Worm (Caenorhabditis elegans) whole organism, L3 larva: Measurements from ENCODE around the gene T25B2.1.
A peak's percentile ranks its signal among the peaks of the same experiment; 100 is the strongest.

Experiments used
- R02D3.7 ChIP-seq: fragments of 150-350 bp; optimal IDR thresholded peaks from 2 replicates; lab custom pipeline; 2014; ENCODE audit warnings: missing biosample characterization, missing genetic modification characterization
- ZK546.5 ChIP-seq: sonication (generic microtip); optimal IDR thresholded peaks from 2 replicates; lab custom pipeline; 2017; ENCODE audit warnings: missing biosample characterization, missing genetic modification characterization
- aly-2 ChIP-seq: fragments of 150-350 bp; optimal IDR thresholded peaks from 2 replicates; lab custom pipeline; 2014; ENCODE audit warnings: missing biosample characterization, missing genetic modification characterization
- ama-1 ChIP-seq: fragments of 150-350 bp; optimal IDR thresholded peaks from 2 replicates; lab custom pipeline; 2018
- ceh-16 ChIP-seq: sonication (generic microtip); optimal IDR thresholded peaks from 2 replicates; lab custom pipeline; 2017; ENCODE audit warnings: missing biosample characterization, missing genetic modification characterization
- ceh-28 ChIP-seq: fragments of 150-350 bp; optimal IDR thresholded peaks from 2 replicates; lab custom pipeline; 2014; ENCODE audit warnings: missing biosample characterization, missing genetic modification reagents, missing genetic modification characterization
- ceh-82 ChIP-seq: fragments of 150-350 bp; optimal IDR thresholded peaks from 2 replicates; lab custom pipeline; 2014; ENCODE audit warnings: missing biosample characterization, missing genetic modification characterization
- ceh-9 ChIP-seq: sonication (generic microtip); optimal IDR thresholded peaks from 2 replicates; lab custom pipeline; 2018; ENCODE audit warnings: missing biosample characterization, missing genetic modification characterization
- daf-12 ChIP-seq: fragments of 150-350 bp; optimal IDR thresholded peaks from 2 replicates; lab custom pipeline; 2014; ENCODE audit warnings: missing biosample characterization, missing genetic modification reagents, missing genetic modification characterization
- egl-5 ChIP-seq: fragments of 150-350 bp; optimal IDR thresholded peaks from 2 replicates; lab custom pipeline; 2017; ENCODE audit warnings: missing biosample characterization, missing genetic modification reagents, missing genetic modification characterization, inconsistent platforms
- elt-1 ChIP-seq: fragments of 150-350 bp; optimal IDR thresholded peaks from 2 replicates; lab custom pipeline; 2014; ENCODE audit warnings: missing biosample characterization, missing genetic modification characterization
- elt-3 ChIP-seq, 3 experiments: fragments of 150-350 bp in 1 of 3; sonication (generic microtip) in 2 of 3; optimal IDR thresholded peaks; 2 replicates in 2 of 3; 4 replicates in 1 of 3; lab custom pipeline; 2014 to 2017; ENCODE audit warnings: missing biosample characterization in 3 of 3, missing genetic modification characterization in 3 of 3
- eor-1 ChIP-seq, 2 experiments: fragments of 150-350 bp; optimal IDR thresholded peaks; 2 replicates each; lab custom pipeline; 2014 to 2018; ENCODE audit warnings: missing biosample characterization in 2 of 2, missing genetic modification characterization in 2 of 2
- fkh-10 ChIP-seq: sonication (generic microtip); optimal IDR thresholded peaks from 2 replicates; lab custom pipeline; 2017; ENCODE audit warnings: missing biosample characterization, missing genetic modification reagents, missing genetic modification characterization
- fkh-2 ChIP-seq: fragments of 150-350 bp; optimal IDR thresholded peaks from 2 replicates; lab custom pipeline; 2014; ENCODE audit warnings: missing biosample characterization, missing genetic modification reagents, missing genetic modification characterization
- fos-1 ChIP-seq: fragments of 150-350 bp; optimal IDR thresholded peaks from 2 replicates; lab custom pipeline; 2014; ENCODE audit warnings: missing biosample characterization, missing genetic modification characterization
- hmg-11 ChIP-seq: sonication (generic microtip); optimal IDR thresholded peaks from 2 replicates; lab custom pipeline; 2016; ENCODE audit warnings: missing genetic modification characterization, missing compliant biosample characterization
- jun-1 ChIP-seq: fragments of 150-350 bp; optimal IDR thresholded peaks from 2 replicates; lab custom pipeline; 2014; ENCODE audit warnings: missing biosample characterization, missing genetic modification reagents, missing genetic modification characterization
- lin-15B ChIP-seq: fragments of 150-350 bp; optimal IDR thresholded peaks from 2 replicates; lab custom pipeline; 2014; ENCODE audit warnings: missing biosample characterization, missing genetic modification characterization
- lin-39 ChIP-seq: fragments of 150-350 bp; optimal IDR thresholded peaks from 2 replicates; lab custom pipeline; 2018; ENCODE audit warnings: missing biosample characterization, missing genetic modification reagents, missing genetic modification characterization
- lsy-12 ChIP-seq: sonication (generic microtip); optimal IDR thresholded peaks from 2 replicates; lab custom pipeline; 2016; ENCODE audit warnings: mild to moderate bottlenecking, missing genetic modification characterization, missing compliant biosample characterization
- mdl-1 ChIP-seq: fragments of 150-350 bp; optimal IDR thresholded peaks from 2 replicates; lab custom pipeline; 2014; ENCODE audit warnings: missing biosample characterization, missing genetic modification characterization
- mml-1 ChIP-seq: fragments of 150-350 bp; sonication (generic microtip); optimal IDR thresholded peaks from 3 replicates; lab custom pipeline; 2014; ENCODE audit warnings: missing biosample characterization, missing genetic modification characterization
- nfya-1 ChIP-seq: sonication (generic microtip); optimal IDR thresholded peaks from 2 replicates; lab custom pipeline; 2017; ENCODE audit warnings: missing genetic modification characterization, mild to moderate bottlenecking, missing compliant biosample characterization, antibody characterized with exemption, moderate library complexity; ENCODE audit not compliant: insufficient read depth
- nhr-11 ChIP-seq: fragments of 150-350 bp; optimal IDR thresholded peaks from 2 replicates; lab custom pipeline; 2014; ENCODE audit warnings: missing biosample characterization, missing genetic modification characterization
- nhr-12 ChIP-seq: fragments of 150-350 bp; optimal IDR thresholded peaks from 2 replicates; lab custom pipeline; 2014; ENCODE audit warnings: missing biosample characterization, missing genetic modification characterization
- nhr-23 ChIP-seq: fragments of 150-350 bp; optimal IDR thresholded peaks from 2 replicates; lab custom pipeline; 2014; ENCODE audit warnings: missing biosample characterization, missing genetic modification reagents, missing genetic modification characterization
- nhr-237 ChIP-seq: fragments of 150-350 bp; optimal IDR thresholded peaks from 2 replicates; lab custom pipeline; 2014; ENCODE audit warnings: missing biosample characterization, missing genetic modification characterization
- nhr-25 ChIP-seq: sonication (generic microtip); optimal IDR thresholded peaks from 2 replicates; lab custom pipeline; 2017; ENCODE audit warnings: missing biosample characterization, missing genetic modification characterization
- nhr-43 ChIP-seq: sonication (generic microtip); optimal IDR thresholded peaks from 2 replicates; lab custom pipeline; 2016; ENCODE audit warnings: mild to moderate bottlenecking, missing genetic modification characterization, missing compliant biosample characterization; ENCODE audit not compliant: poor library complexity, severe bottlenecking
- nhr-67 ChIP-seq: fragments of 150-350 bp; optimal IDR thresholded peaks from 2 replicates; lab custom pipeline; 2014; ENCODE audit warnings: missing biosample characterization, missing genetic modification characterization
- nhr-77 ChIP-seq: fragments of 150-350 bp; optimal IDR thresholded peaks from 2 replicates; lab custom pipeline; 2014; ENCODE audit warnings: missing biosample characterization, missing genetic modification characterization
- pha-4 ChIP-seq: fragments of 150-350 bp; optimal IDR thresholded peaks from 2 replicates; lab custom pipeline; 2014; ENCODE audit warnings: missing biosample characterization, missing genetic modification reagents, missing genetic modification characterization
- pqm-1 ChIP-seq: fragments of 150-350 bp; optimal IDR thresholded peaks from 2 replicates; lab custom pipeline; 2017; ENCODE audit warnings: missing biosample characterization, missing genetic modification characterization, inconsistent platforms
- sea-2 ChIP-seq: fragments of 150-350 bp; sonication (generic microtip); optimal IDR thresholded peaks from 4 replicates; lab custom pipeline; 2014; ENCODE audit warnings: missing biosample characterization, missing genetic modification reagents, missing genetic modification characterization
- skn-1 ChIP-seq: fragments of 150-350 bp; optimal IDR thresholded peaks from 2 replicates; lab custom pipeline; 2014; ENCODE audit warnings: missing biosample characterization, missing genetic modification characterization
- snpc-4 ChIP-seq: fragments of 150-350 bp; optimal IDR thresholded peaks from 2 replicates; lab custom pipeline; 2014; ENCODE audit warnings: missing biosample characterization, missing genetic modification characterization
- tbx-2 ChIP-seq: sonication (generic microtip); optimal IDR thresholded peaks from 2 replicates; lab custom pipeline; 2016; ENCODE audit warnings: mild to moderate bottlenecking, missing genetic modification characterization, missing compliant biosample characterization
- unc-39 ChIP-seq: sonication (generic microtip); optimal IDR thresholded peaks from 4 replicates; lab custom pipeline; 2017; ENCODE audit warnings: missing biosample characterization, missing genetic modification characterization
- unc-62 ChIP-seq: fragments of 150-350 bp; sonication (generic microtip); optimal IDR thresholded peaks from 4 replicates; lab custom pipeline; 2014; ENCODE audit warnings: missing biosample characterization, missing genetic modification reagents, missing genetic modification characterization
- zag-1 ChIP-seq: fragments of 150-350 bp; optimal IDR thresholded peaks from 2 replicates; lab custom pipeline; 2014; ENCODE audit warnings: missing biosample characterization, missing genetic modification characterization
- ztf-11 ChIP-seq: fragments of 150-350 bp; optimal IDR thresholded peaks from 2 replicates; lab custom pipeline; 2014; ENCODE audit warnings: missing biosample characterization, missing genetic modification characterization
- ztf-4 ChIP-seq: fragments of 150-350 bp; optimal IDR thresholded peaks from 2 replicates; lab custom pipeline; 2014; ENCODE audit warnings: missing biosample characterization, missing genetic modification characterization

The T25B2.1 gene

DNA sequence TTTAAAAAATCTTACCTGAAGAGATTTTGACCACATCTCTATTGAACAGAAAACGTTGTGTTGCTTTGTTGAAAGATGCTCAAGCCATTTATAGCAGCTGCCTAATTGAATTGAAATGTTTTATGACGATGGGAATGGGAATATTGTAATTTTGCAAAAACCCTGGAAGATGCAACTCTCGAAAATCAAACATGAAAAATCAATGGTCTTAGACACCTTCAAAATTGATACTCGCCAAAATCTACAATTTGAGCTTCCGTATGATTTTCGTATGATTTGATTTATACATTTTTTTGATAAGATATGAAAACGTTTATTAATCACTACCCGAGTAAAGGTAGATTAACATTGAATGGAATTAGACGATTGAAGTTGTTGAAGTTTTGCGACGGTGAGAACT, 34.7 kb downstream of the T25B2.1 start, which contains the start of gene C14F11.7:
Gene C14F11.7, minus strand, starts transcription at position 101 of the 400 bp plus-strand sequence.
- TF ChIP-seq snpc-4 (tag; lab: Kevin White, UChicago): no peak
- TF ChIP-seq nhr-77 (tag; lab: Kevin White, UChicago): no peak
- TF ChIP-seq nhr-11 (tag; lab: Kevin White, UChicago): no peak
- TF ChIP-seq fkh-10: no peak
- no peak for TF ChIP-seq egl-5 (tag; lab: Kevin White, UChicago)
- no peak for TF ChIP-seq ZK546.5 (tag; lab: Kevin White, UChicago)
- TF ChIP-seq daf-12 (tag; lab: Kevin White, UChicago): no peak
- TF ChIP-seq nhr-67 (tag; lab: Kevin White, UChicago): no peak
- no peak for TF ChIP-seq R02D3.7 (tag; lab: Kevin White, UChicago)
- TF ChIP-seq zag-1: no peak
- TF ChIP-seq aly-2 (tag; lab: Kevin White, UChicago): no peak
- TF ChIP-seq ceh-16: no peak
- TF ChIP-seq nhr-12: no peak

DNA sequence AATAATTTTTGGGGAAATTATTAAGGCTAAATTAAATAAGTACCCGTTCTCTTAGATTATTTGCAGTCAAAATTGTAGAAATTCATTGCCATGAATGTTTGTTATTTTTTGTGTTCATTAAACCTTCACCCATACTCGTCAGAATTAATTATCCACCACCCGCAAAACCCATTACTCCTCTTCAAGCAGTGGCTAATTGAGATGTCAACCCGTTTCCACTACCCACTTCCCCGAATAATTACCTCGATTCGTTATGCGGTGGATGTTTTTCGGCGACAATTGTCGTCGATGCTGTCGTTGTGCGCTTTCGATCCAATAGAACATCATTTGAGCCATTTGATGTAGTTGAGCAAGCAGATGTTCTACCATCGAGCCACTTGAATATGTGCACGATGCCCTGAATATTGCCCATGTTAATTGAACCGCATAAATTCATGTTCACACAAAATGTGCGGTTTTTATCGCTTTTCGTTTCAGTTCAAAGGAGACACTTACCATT, 37.6 kb downstream of the T25B2.1 start:
- TF ChIP-seq fos-1 (tag; lab: Kevin White, UChicago) (no peak), fkh-10 (no peak), sea-2 (GFP tag; lab: Kevin White, UChicago) (no peak), snpc-4 (tag; lab: Kevin White, UChicago) (no peak), nhr-77 (tag; lab: Kevin White, UChicago) (no peak), nhr-25 (tag; lab: Kevin White, UChicago) (no peak), nfya-1 (no peak), pha-4 (tag; lab: Kevin White, UChicago) (no peak), lin-15B (tag; lab: Kevin White, UChicago) (no peak), aly-2 (tag; lab: Kevin White, UChicago) (no peak), ztf-4 (tag; lab: Kevin White, UChicago) (no peak), lsy-12 (tag; lab: Kevin White, UChicago) (no peak)

DNA sequence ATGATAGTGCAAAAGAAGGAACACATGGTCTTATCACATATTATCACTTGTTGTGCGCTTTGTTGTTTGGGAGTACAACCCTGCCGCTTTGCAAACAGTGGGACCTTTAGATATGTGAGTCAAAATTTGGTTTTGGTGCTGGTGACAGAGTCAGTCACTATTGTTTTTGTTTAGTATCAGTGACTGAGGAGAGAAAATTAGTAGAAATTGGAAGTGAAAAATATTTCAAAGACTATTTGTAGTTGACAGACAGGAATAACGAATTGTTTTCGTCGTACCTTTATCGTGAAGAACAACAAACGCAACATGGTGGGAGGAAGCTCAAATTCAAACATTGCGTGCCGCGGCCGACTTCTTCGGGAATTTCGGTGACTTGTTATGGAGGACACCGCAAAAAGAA, 42.8 kb downstream of the T25B2.1 start, which contains the start of gene lrch-1:
Gene lrch-1, minus strand, starts transcription at position 101 of the 400 bp plus-strand sequence.
- no peak for TF ChIP-seq egl-5 (tag; lab: Kevin White, UChicago)
- TF ChIP-seq mml-1 (tag; lab: Kevin White, UChicago): no peak
- TF ChIP-seq R02D3.7 (tag; lab: Kevin White, UChicago): no peak
- TF ChIP-seq lin-39: no peak
- TF ChIP-seq nhr-77 (tag; lab: Kevin White, UChicago): no peak
- TF ChIP-seq elt-3 (tag; optimal IDR thresholded peaks at IDR 0.05; lab: Kevin White, UChicago): no peak
- no peak for TF ChIP-seq nhr-43 (tag; lab: Kevin White, UChicago)
- no peak for TF ChIP-seq snpc-4 (tag; lab: Kevin White, UChicago)
- TF ChIP-seq ama-1: no peak
- TF ChIP-seq ceh-28 (tag; lab: Kevin White, UChicago): no peak
- no peak for TF ChIP-seq pqm-1 (tag; lab: Kevin White, UChicago)
- TF ChIP-seq ztf-4 (tag; lab: Kevin White, UChicago): no peak
- TF ChIP-seq hmg-11 (tag; lab: Kevin White, UChicago): no peak
- no peak for TF ChIP-seq jun-1 (tag; lab: Kevin White, UChicago)
- TF ChIP-seq eor-1 (tag; optimal IDR thresholded peaks at IDR 0.05; lab: Kevin White, UChicago): no peak
- no peak for TF ChIP-seq ztf-11 (tag; lab: Kevin White, UChicago)
- TF ChIP-seq, all 47 proteins: peak for 0

DNA sequence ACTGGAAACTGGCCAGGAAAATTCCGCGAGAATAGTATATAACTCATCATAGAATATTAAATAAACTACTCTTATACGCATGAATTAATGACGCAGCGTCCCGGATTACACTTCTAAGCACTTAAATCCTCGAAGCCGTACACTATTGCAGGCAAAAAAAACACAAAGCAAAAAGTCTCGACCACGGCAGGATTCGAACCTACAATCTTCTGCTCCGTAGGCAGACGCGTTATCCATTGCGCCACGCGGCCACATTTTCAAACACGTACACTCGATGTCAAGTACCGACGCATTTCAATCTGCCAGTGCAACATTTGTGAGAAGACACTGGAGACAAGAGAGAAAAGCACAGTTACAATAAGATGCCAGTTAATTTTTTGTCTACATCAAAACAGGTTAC, 46.1 kb downstream of the T25B2.1 start:
- TF ChIP-seq skn-1 (tag; lab: Kevin White, UChicago): peak; percentile 15
- no peak for TF ChIP-seq nhr-12
- TF ChIP-seq tbx-2 (tag; lab: Kevin White, UChicago): peak; percentile 7
- no peak for TF ChIP-seq snpc-4 (tag; lab: Kevin White, UChicago)
- peak; percentile 50 for TF ChIP-seq pha-4 (tag; lab: Kevin White, UChicago)
- TF ChIP-seq ztf-4 (tag; lab: Kevin White, UChicago): no peak
- peak; percentile 39 for TF ChIP-seq nfya-1
- TF ChIP-seq egl-5 (tag; lab: Kevin White, UChicago): peak; percentile 38
- peak; percentile 34 for TF ChIP-seq nhr-43 (tag; lab: Kevin White, UChicago)
- TF ChIP-seq nhr-23 (tag; lab: Kevin White, UChicago): no peak
- TF ChIP-seq fkh-10: no peak
- peak; percentile 53 for TF ChIP-seq nhr-25 (tag; lab: Kevin White, UChicago)
- TF ChIP-seq nhr-237 (tag; lab: Kevin White, UChicago): no peak
- TF ChIP-seq pqm-1 (tag; lab: Kevin White, UChicago): no peak
- TF ChIP-seq nhr-11 (tag; lab: Kevin White, UChicago): no peak
- TF ChIP-seq unc-39: no peak
- no peak for TF ChIP-seq ceh-82 (tag; lab: Kevin White, UChicago)
- no peak for TF ChIP-seq mdl-1
- no peak for TF ChIP-seq ceh-9 (tag; lab: Kevin White, UChicago)
- no peak for TF ChIP-seq ztf-11 (tag; lab: Kevin White, UChicago)
- TF ChIP-seq ceh-16: no peak
- TF ChIP-seq elt-3 (tag; optimal IDR thresholded peaks at IDR 0.05; lab: Kevin White, UChicago): no peak
- TF ChIP-seq nhr-77 (tag; lab: Kevin White, UChicago): no peak
- peak; percentile 12 for TF ChIP-seq R02D3.7 (tag; lab: Kevin White, UChicago)
- no peak for TF ChIP-seq elt-1 (tag; lab: Kevin White, UChicago)
- peak; percentile 52 for TF ChIP-seq hmg-11 (tag; lab: Kevin White, UChicago)
- TF ChIP-seq fkh-2 (tag; lab: Kevin White, UChicago): no peak
- no peak for TF ChIP-seq eor-1 (tag; optimal IDR thresholded peaks at IDR 0.05; lab: Kevin White, UChicago)
- no peak for TF ChIP-seq ceh-28 (tag; lab: Kevin White, UChicago)
- no peak for TF ChIP-seq ZK546.5 (tag; lab: Kevin White, UChicago)
- no peak for TF ChIP-seq ama-1
- no peak for TF ChIP-seq unc-62 (GFP tag; lab: Kevin White, UChicago)
- TF ChIP-seq sea-2 (GFP tag; lab: Kevin White, UChicago): no peak
